Worm (Caenorhabditis elegans) whole organism, L4 larva: ENCODE data around the gene nex-3.

Experiments used
- D1046.2 ChIP-seq: fragments of 200-800 bp; sonication (Bioruptor generic); IDR thresholded peaks from 2 replicates; pipeline ENCODE4 v1.3.6; 2022; ENCODE audit warnings: missing genetic modification characterization, missing compliant biosample characterization
- T20F7.1 ChIP-seq: fragments of 200-800 bp; sonication (Bioruptor generic); optimal IDR thresholded peaks from 2 replicates; lab custom pipeline; 2018; ENCODE audit warnings: mild to moderate bottlenecking, missing genetic modification characterization, missing compliant biosample characterization
- T26A8.4 ChIP-seq: fragments of 200-800 bp; sonication (Bioruptor generic); IDR thresholded peaks from 2 replicates; pipeline ENCODE4 v1.3.6; 2022; ENCODE audit warnings: missing genetic modification characterization, missing compliant biosample characterization
- ZK337.2 ChIP-seq: fragments of 200-800 bp; sonication (Bioruptor generic); IDR thresholded peaks from 2 replicates; pipeline ENCODE4 v1.3.6; 2022; ENCODE audit warnings: missing genetic modification reagents, missing genetic modification characterization, missing compliant biosample characterization
- aha-1 ChIP-seq: fragments of 150-350 bp; peaks from one replicate; lab custom pipeline; 2014; ENCODE audit warnings: missing biosample characterization, missing genetic modification characterization
- ceh-20 ChIP-seq: fragments of 200-800 bp; sonication (Bioruptor generic); IDR thresholded peaks from 2 replicates; pipeline ENCODE4 v1.3.6; 2022; ENCODE audit warnings: missing genetic modification reagents, missing genetic modification characterization, missing compliant biosample characterization
- ceh-32 ChIP-seq: sonication (generic microtip); optimal IDR thresholded peaks from 2 replicates; lab custom pipeline; 2016; ENCODE audit warnings: mild to moderate bottlenecking, missing genetic modification characterization, missing compliant biosample characterization; ENCODE audit not compliant: poor library complexity
- ceh-44 ChIP-seq: fragments of 200-800 bp; sonication (Bioruptor generic); IDR thresholded peaks from 2 replicates; pipeline ENCODE4 v1.3.6; 2022; ENCODE audit warnings: missing genetic modification reagents, missing genetic modification characterization, missing compliant biosample characterization
- ceh-82 ChIP-seq: sonication (generic microtip); optimal IDR thresholded peaks from 2 replicates; lab custom pipeline; 2017; ENCODE audit warnings: missing biosample characterization, missing genetic modification characterization
- daf-12 ChIP-seq: fragments of 150-350 bp; optimal IDR thresholded peaks from 2 replicates; lab custom pipeline; 2014; ENCODE audit warnings: missing biosample characterization, missing genetic modification reagents, missing genetic modification characterization
- daf-16 ChIP-seq, 3 experiments: sonication (generic microtip); optimal IDR thresholded peaks; 2 replicates each; lab custom pipeline; 2016 to 2017; ENCODE audit warnings: missing genetic modification characterization in 3 of 3, missing genetic modification reagents in 3 of 3, mild to moderate bottlenecking in 2 of 3, missing compliant biosample characterization in 2 of 3, missing biosample characterization in 1 of 3, moderate library complexity in 1 of 3
- dmd-6 ChIP-seq: fragments of 200-800 bp; sonication (Bioruptor generic); IDR thresholded peaks from 2 replicates; pipeline ENCODE4 v1.3.6; 2022; ENCODE audit warnings: missing genetic modification reagents, missing genetic modification characterization, missing compliant biosample characterization
- dmd-9 ChIP-seq: fragments of 200-800 bp; sonication (Bioruptor generic); IDR thresholded peaks from 2 replicates; pipeline ENCODE4 v1.3.6; 2022; ENCODE audit warnings: missing genetic modification reagents, missing genetic modification characterization, missing compliant biosample characterization
- dve-1 ChIP-seq: sonication (generic microtip); optimal IDR thresholded peaks from 2 replicates; lab custom pipeline; 2017; ENCODE audit warnings: antibody characterized with exemption, mild to moderate bottlenecking, missing genetic modification characterization, missing compliant biosample characterization; ENCODE audit not compliant: insufficient read depth
- hif-1 ChIP-seq, 2 experiments: sonication (generic microtip); optimal IDR thresholded peaks; 2 replicates each; lab custom pipeline; 2016 to 2017; ENCODE audit warnings: missing compliant biosample characterization in 2 of 2, missing genetic modification characterization in 2 of 2, missing genetic modification reagents in 2 of 2, missing genotype in 2 of 2, mild to moderate bottlenecking in 1 of 2
- hlh-11 ChIP-seq: fragments of 200-800 bp; sonication (Bioruptor generic); optimal IDR thresholded peaks from 2 replicates; lab custom pipeline; 2018; ENCODE audit warnings: mild to moderate bottlenecking, missing genetic modification characterization, missing compliant biosample characterization
- hlh-30 ChIP-seq: sonication (generic microtip); optimal IDR thresholded peaks from 2 replicates; lab custom pipeline; 2017; ENCODE audit warnings: antibody characterized with exemption, mild to moderate bottlenecking, missing genetic modification characterization, missing compliant biosample characterization; ENCODE audit not compliant: insufficient read depth
- hmg-1.1 ChIP-seq: fragments of 200-800 bp; sonication (Bioruptor generic); IDR thresholded peaks from 2 replicates; pipeline ENCODE4 v1.3.6; 2022; ENCODE audit warnings: missing genetic modification reagents, missing genetic modification characterization, missing compliant biosample characterization
- lsy-2 ChIP-seq, 2 experiments: fragments of 150-350 bp in 1 of 2; sonication (generic microtip) in 1 of 2; optimal IDR thresholded peaks; 2 replicates each; lab custom pipeline; 2014 to 2017; ENCODE audit warnings: missing biosample characterization in 2 of 2, missing genetic modification characterization in 2 of 2
- nhr-111 ChIP-seq: fragments of 200-800 bp; sonication (Bioruptor generic); optimal IDR thresholded peaks from 2 replicates; lab custom pipeline; 2018; ENCODE audit warnings: mild to moderate bottlenecking, missing genetic modification characterization, missing compliant biosample characterization
- nhr-25 ChIP-seq: sonication (generic microtip); optimal IDR thresholded peaks from 2 replicates; lab custom pipeline; 2017; ENCODE audit warnings: missing genetic modification characterization, mild to moderate bottlenecking, missing compliant biosample characterization, antibody characterized with exemption, moderate library complexity, borderline replicate concordance; ENCODE audit not compliant: insufficient read depth
- nhr-28 ChIP-seq: fragments of 150-350 bp; optimal IDR thresholded peaks from 2 replicates; lab custom pipeline; 2014; ENCODE audit warnings: missing biosample characterization, missing genetic modification characterization
- nhr-76 ChIP-seq: fragments of 150-350 bp; optimal IDR thresholded peaks from 2 replicates; lab custom pipeline; 2014; ENCODE audit warnings: missing biosample characterization, missing genetic modification characterization
- nhr-77 ChIP-seq: fragments of 150-350 bp; optimal IDR thresholded peaks from 2 replicates; lab custom pipeline; 2014; ENCODE audit warnings: missing biosample characterization, missing genetic modification characterization
- php-3 ChIP-seq: fragments of 200-800 bp; sonication (Bioruptor generic); IDR thresholded peaks from 2 replicates; pipeline ENCODE4 v1.3.6; 2022; ENCODE audit warnings: missing genetic modification reagents, missing genetic modification characterization, missing compliant biosample characterization
- pqm-1 ChIP-seq: sonication (generic microtip); optimal IDR thresholded peaks from 2 replicates; lab custom pipeline; 2017; ENCODE audit warnings: missing biosample characterization, missing genetic modification characterization
- rbr-2 ChIP-seq: sonication (generic microtip); optimal IDR thresholded peaks from 2 replicates; lab custom pipeline; 2016; ENCODE audit warnings: missing genotype, missing genetic modification characterization, missing compliant biosample characterization
- saeg-2 ChIP-seq: fragments of 200-800 bp; sonication (Bioruptor generic); IDR thresholded peaks from 2 replicates; pipeline ENCODE4 v1.3.6; 2022; ENCODE audit warnings: missing genetic modification reagents, missing genetic modification characterization, missing compliant biosample characterization
- spr-1 ChIP-seq: sonication (generic microtip); optimal IDR thresholded peaks from 2 replicates; lab custom pipeline; 2016; ENCODE audit warnings: mild to moderate bottlenecking, missing genetic modification characterization, missing compliant biosample characterization
- tra-1 ChIP-seq: fragments of 200-800 bp; sonication (Bioruptor generic); IDR thresholded peaks from 2 replicates; pipeline ENCODE4 v1.3.6; 2022; ENCODE audit warnings: missing genetic modification reagents, missing genetic modification characterization, missing compliant biosample characterization
- unc-62 ChIP-seq, 3 experiments: fragments of 150-350 bp in 1 of 3; sonication (generic microtip); optimal IDR thresholded peaks in 2 of 3; peaks in 1 of 3; 1 replicate in 1 of 3; 2 replicates in 2 of 3; lab custom pipeline; 2014 to 2017; ENCODE audit warnings: missing biosample characterization in 3 of 3, missing genetic modification characterization in 3 of 3, missing genetic modification reagents in 3 of 3, missing genotype in 1 of 3
- zag-1 ChIP-seq: fragments of 150-350 bp; optimal IDR thresholded peaks from 2 replicates; lab custom pipeline; 2014; ENCODE audit warnings: missing biosample characterization, missing genetic modification characterization
- zfp-3 ChIP-seq: fragments of 200-800 bp; sonication (Bioruptor generic); conservative IDR thresholded peaks from 2 replicates; pipeline ENCODE4 v1.3.6; 2022; ENCODE audit warnings: missing genetic modification reagents, missing genetic modification characterization, missing compliant biosample characterization

The nex-3 gene

ce11 chrIII:4454919-4455318 is 13.0 kb downstream of the nex-3 start:
- TF ChIP-seq unc-62 (GFP tag; optimal IDR thresholded peaks at IDR 0.05 in 1 of 2; lab: Kevin White, UChicago) (peak in 1 of 2 experiments; percentile 13), unc-62 (tag; optimal IDR thresholded peaks at IDR 0.05; lab: Kevin White, UChicago) (no peak), ceh-82 (tag; lab: Kevin White, UChicago) (no peak), nhr-25 (tag; lab: Kevin White, UChicago) (no peak), daf-12 (tag; lab: Kevin White, UChicago) (no peak), zag-1 (tag; lab: Kevin White, UChicago) (no peak)

ce11 chrIII:4456579-4456978 is 14.7 kb downstream of the nex-3 start:
- TF ChIP-seq ceh-32 (tag; lab: Kevin White, UChicago) (no peak), php-3 (GFP tag; lab: Robert Waterston, UW) (no peak), rbr-2 (tag; lab: Kevin White, UChicago) (peak; percentile 24), lsy-2 (tag; optimal IDR thresholded peaks at IDR 0.05; lab: Kevin White, UChicago) (peak in 1 of 2 experiments; percentile 57), aha-1 (tag; lab: Kevin White, UChicago) (peak; percentile 16)

ce11 chrIII:4460242-4460641 is 18.4 kb downstream of the nex-3 start:
- TF ChIP-seq ceh-44 (no peak), nhr-77 (tag; lab: Kevin White, UChicago) (no peak), ceh-20 (GFP tag; lab: Robert Waterston, UW) (no peak), hif-1 (tag; optimal IDR thresholded peaks at IDR 0.05; lab: Kevin White, UChicago) (no peak), ZK337.2 (GFP tag; lab: Robert Waterston, UW) (no peak)
- TF ChIP-seq, all 104 proteins: peak for 0

ce11 chrIII:4461337-4461736 is 19.5 kb downstream of the nex-3 start:
- TF ChIP-seq T20F7.1, result no peak
- TF ChIP-seq aha-1 (tag; lab: Kevin White, UChicago), result peak; percentile 87

ce11 chrIII:4467277-4467676 is 25.4 kb downstream of the nex-3 start, which contains the start of gene ndg-4:
Gene ndg-4, minus strand, starts transcription at chrIII:4467377.
- TF ChIP-seq nhr-28 (tag; lab: Kevin White, UChicago) (peak; percentile 30), dmd-6 (GFP tag; lab: Robert Waterston, UW) (peak; percentile 11; the same call in 1 of the 2 replicates), D1046.2 (no peak)

- TF ChIP-seq dmd-9 (GFP tag; lab: Robert Waterston, UW) (no peak), T20F7.1 (no peak), unc-62 (GFP tag; optimal IDR thresholded peaks at IDR 0.05 in 1 of 2; lab: Kevin White, UChicago) (no peak), unc-62 (tag; optimal IDR thresholded peaks at IDR 0.05; lab: Kevin White, UChicago) (no peak), hlh-11 (peak; percentile 24), zfp-3 (GFP tag; lab: Robert Waterston, UW) (no peak), nhr-111 (GFP tag; lab: Kevin White, UChicago) (no peak), tra-1 (GFP tag; lab: Robert Waterston, UW) (no peak), pqm-1 (tag; lab: Kevin White, UChicago) (peak; percentile 85), T26A8.4 (GFP tag; lab: Robert Waterston, UW) (no peak), dve-1 (tag; lab: Kevin White, UChicago) (no peak), dmd-6 (GFP tag; lab: Robert Waterston, UW) (peak; percentile 78), php-3 (GFP tag; lab: Robert Waterston, UW) (peak; percentile 55; the same call in 1 of the 2 replicates), saeg-2 (GFP tag; lab: Robert Waterston, UW) (no peak), hlh-30 (tag; lab: Kevin White, UChicago) (no peak), nhr-76 (tag; lab: Kevin White, UChicago) (no peak), nhr-28 (tag; lab: Kevin White, UChicago) (peak; percentile 33), nhr-25 (tag; lab: Kevin White, UChicago) (no peak), daf-16 (GFP tag; optimal IDR thresholded peaks at IDR 0.05; lab: Kevin White, UChicago) (no peak), daf-16 (tag; optimal IDR thresholded peaks at IDR 0.05; lab: Kevin White, UChicago) (peak; percentile 2), nhr-77 (tag; lab: Kevin White, UChicago) (no peak), spr-1 (tag; lab: Kevin White, UChicago) (no peak), hmg-1.1 (GFP tag; lab: Robert Waterston, UW) (no peak)
Measured at ce11 chrIII:4468390-4468789, 26.5 kb downstream of the nex-3 start.
